Fruit fly (Drosophila melanogaster): ENCODE measurements around the gene CG8003.

CG8003 gene

DNA sequence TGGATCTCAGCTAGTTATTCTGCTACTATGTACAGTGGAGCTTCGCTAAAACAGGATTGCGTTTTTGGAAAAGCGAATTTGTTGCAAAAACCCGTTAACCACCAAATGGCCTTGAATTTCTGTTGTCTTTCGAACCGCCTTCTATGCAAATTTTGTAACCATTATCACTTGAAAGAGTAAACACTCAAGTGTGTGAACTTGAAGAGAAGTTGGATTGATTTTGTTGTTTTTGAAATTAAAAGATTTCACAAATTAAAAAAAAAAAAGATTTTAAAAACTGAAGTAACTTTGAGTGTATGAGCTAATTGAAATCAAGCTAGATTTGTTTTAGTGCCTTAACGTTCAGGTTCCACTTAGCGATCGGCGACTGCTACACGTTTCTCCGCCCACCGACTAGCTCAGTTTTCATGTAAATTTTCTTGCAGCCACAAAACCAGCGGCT lies 22.6 kb downstream of the CG8003 start (continued):
- TF ChIP-seq ranshi (GFP tag; IDR thresholded peaks at IDR 0.05) (peak; percentile 71; the same call in 1 of the 2 replicates), sna (GFP tag; IDR thresholded peaks at IDR 0.05; ENCODE audit: partially characterized antibody) (0 out of 2 replicates have a peak, but pooled peaks have one; percentile 15), Poxn (GFP tag; IDR thresholded peaks at IDR 0.05) (no peak), lmd (GFP tag; IDR thresholded peaks at IDR 0.05) (peak; percentile 75), CG33557 (GFP tag; optimal IDR thresholded peaks at IDR 0.05) (no peak), gem (tag; optimal IDR thresholded peaks at IDR 0.05) (peak; percentile 83), Antp (GFP tag; optimal IDR thresholded peaks at IDR 0.05) (peak; percentile 70), B-H2 (GFP tag; optimal IDR thresholded peaks at IDR 0.05) (no peak), CG10274 (GFP tag; optimal IDR thresholded peaks at IDR 0.05) (peak; percentile 18), salm (tag; optimal IDR thresholded peaks at IDR 0.05) (no peak), CG32767 (GFP tag; IDR thresholded peaks at IDR 0.05) (peak; percentile 54; the same call in 1 of the 2 replicates), lola (GFP tag; optimal IDR thresholded peaks at IDR 0.05) (peak in 1 of 3 experiments; percentile 23), fru (optimal IDR thresholded peaks at IDR 0.05) (no peak), CG3838 (GFP tag; optimal IDR thresholded peaks at IDR 0.05) (no peak), CG12236 (GFP tag; optimal IDR thresholded peaks at IDR 0.05) (no peak), chm (GFP tag; IDR thresholded peaks at IDR 0.05) (peak; percentile 35; the same call in 1 of the 2 replicates), Ets65A (GFP tag) (peak; percentile 98), zfh1 (GFP tag; IDR thresholded peaks at IDR 0.05) (peak; percentile 64; the same call in 2 of the 3 replicates), CG10959 (GFP tag; IDR thresholded peaks at IDR 0.05) (0 out of 2 replicates have a peak, but pooled peaks have one; percentile 27), Hr78 (GFP tag; optimal IDR thresholded peaks at IDR 0.05) (peak in 1 of 2 experiments; percentile 19), Ada2b (GFP tag; IDR thresholded peaks at IDR 0.05) (peak; percentile 59), NfI (GFP tag; optimal IDR thresholded peaks at IDR 0.05) (peak; percentile 46), trem (tag; optimal IDR thresholded peaks at IDR 0.05) (peak; percentile 53), cas (GFP tag; IDR thresholded peaks at IDR 0.05) (no peak), CG31441 (GFP tag; IDR thresholded peaks at IDR 0.05) (peak; percentile 55), pan (optimal IDR thresholded peaks at IDR 0.05) (no peak), pan (GFP tag; optimal IDR thresholded peaks at IDR 0.05 in 1 of 2, IDR thresholded peaks at IDR 0.05 in 1 of 2) (peak in 1 of 2 experiments; percentile 81), CG17359 (tag; optimal IDR thresholded peaks at IDR 0.05) (peak; percentile 80), CG9797 (GFP tag; optimal IDR thresholded peaks at IDR 0.05) (no peak), NC2β (GFP tag; optimal IDR thresholded peaks at IDR 0.05) (peak; percentile 22), tna (GFP tag; IDR thresholded peaks at IDR 0.05; ENCODE audit: partially characterized antibody) (no peak), Dfd (GFP tag; optimal IDR thresholded peaks at IDR 0.05) (no peak), CG6854 (GFP tag; optimal IDR thresholded peaks at IDR 0.05) (no peak), sima (GFP tag; optimal IDR thresholded peaks at IDR 0.05) (no peak), CG1024 (GFP tag; IDR thresholded peaks at IDR 0.05) (no peak), PHDP (tag; optimal IDR thresholded peaks at IDR 0.05) (peak; percentile 17), CG30403 (GFP tag; optimal IDR thresholded peaks at IDR 0.05) (peak; percentile 85), GATAe (GFP tag; conservative IDR thresholded peaks at IDR 0.05) (no peak), Sry-β (GFP tag; optimal IDR thresholded peaks at IDR 0.05) (no peak), ab (GFP tag; optimal IDR thresholded peaks at IDR 0.05) (no peak), CG6683 (GFP tag; optimal IDR thresholded peaks at IDR 0.05) (peak; percentile 18), CG12219 (GFP tag; optimal IDR thresholded peaks at IDR 0.05) (no peak), gcm (GFP tag; optimal IDR thresholded peaks at IDR 0.05) (peak; percentile 25), CG13287 (GFP tag; IDR thresholded peaks at IDR 0.05; ENCODE audit: partially characterized antibody) (no peak), CG2678 (tag; optimal IDR thresholded peaks at IDR 0.05) (peak; percentile 76), CG6791 (GFP tag; IDR thresholded peaks at IDR 0.05; ENCODE audit: partially characterized antibody) (no peak), CG12769 (tag; optimal IDR thresholded peaks at IDR 0.05) (no peak), sd (tag; optimal IDR thresholded peaks at IDR 0.05) (no peak), ATbp (GFP tag; optimal IDR thresholded peaks at IDR 0.05) (peak; percentile 70), CG31224 (GFP tag; IDR thresholded peaks at IDR 0.05) (no peak)

Data from whole organism, embryonic.